Fruit fly (Drosophila melanogaster): ENCODE data around the gene Grx1.

The Grx1 gene

DNA sequence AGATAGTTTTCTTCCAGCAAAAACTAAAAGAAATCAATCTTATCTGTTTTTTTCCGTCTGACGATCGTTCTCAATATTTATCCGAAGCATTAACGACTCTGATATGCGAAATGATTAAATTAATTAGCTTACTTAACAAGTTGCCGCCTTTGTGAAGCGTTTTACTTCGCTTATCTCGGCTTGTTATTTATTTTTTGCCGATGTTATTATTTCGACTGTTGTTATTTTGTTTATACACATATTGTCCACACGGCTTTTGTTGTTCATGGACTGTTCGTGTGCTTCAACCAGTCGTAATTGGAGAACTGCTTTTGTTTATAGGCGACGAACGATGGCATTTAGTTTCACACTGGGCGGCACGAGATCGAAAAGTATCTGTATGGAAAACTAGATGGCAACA lies 35.8 kb upstream of the Grx1 start (continued):
- TF ChIP-seq CG18599 (GFP tag; optimal IDR thresholded peaks at IDR 0.05): peak; percentile 29
- no peak for TF ChIP-seq CG2116 (GFP tag; optimal IDR thresholded peaks at IDR 0.05)
- TF ChIP-seq otp (GFP tag; IDR thresholded peaks at IDR 0.05): no peak
- no peak for TF ChIP-seq Sox102F (GFP tag; optimal IDR thresholded peaks at IDR 0.05)
- peak; percentile 62 for TF ChIP-seq Fer1 (GFP tag; optimal IDR thresholded peaks at IDR 0.05)
- no peak for TF ChIP-seq oc (tag; optimal IDR thresholded peaks at IDR 0.05)
- TF ChIP-seq E2f1 (GFP tag; IDR thresholded peaks at IDR 0.05): no peak
- TF ChIP-seq CG1024 (GFP tag; IDR thresholded peaks at IDR 0.05): no peak
- no peak for TF ChIP-seq nau (GFP tag; optimal IDR thresholded peaks at IDR 0.05)
- TF ChIP-seq CG4617 (GFP tag; optimal IDR thresholded peaks at IDR 0.05; ENCODE audit: borderline replicate concordance): no peak
- TF ChIP-seq CG1603 (tag; optimal IDR thresholded peaks at IDR 0.05): no peak
- peak; percentile 12 for TF ChIP-seq lbe (GFP tag; optimal IDR thresholded peaks at IDR 0.05)
- no peak for TF ChIP-seq tx (GFP tag; optimal IDR thresholded peaks at IDR 0.05)
- no peak for TF ChIP-seq HLH54F (GFP tag; optimal IDR thresholded peaks at IDR 0.05)
- peak; percentile 43 for TF ChIP-seq fd3F (GFP tag; optimal IDR thresholded peaks at IDR 0.05)
- TF ChIP-seq CG12219 (GFP tag; optimal IDR thresholded peaks at IDR 0.05): no peak
- peak; percentile 14 for TF ChIP-seq ATbp (GFP tag; optimal IDR thresholded peaks at IDR 0.05)
- TF ChIP-seq vfl (GFP tag; optimal IDR thresholded peaks at IDR 0.05): no peak
- TF ChIP-seq dati (GFP tag; IDR thresholded peaks at IDR 0.05): no peak
- no peak for TF ChIP-seq dimm (GFP tag; IDR thresholded peaks at IDR 0.05)
- peak; percentile 15 for TF ChIP-seq CG13296 (GFP tag; optimal IDR thresholded peaks at IDR 0.05)
- TF ChIP-seq CkIIα-i1 (GFP tag; IDR thresholded peaks at IDR 0.05): no peak
- peak; percentile 24 for TF ChIP-seq CG10209 (GFP tag; optimal IDR thresholded peaks at IDR 0.05)
- TF ChIP-seq CG7372 (GFP tag; IDR thresholded peaks at IDR 0.05): no peak
- no peak for TF ChIP-seq pros (GFP tag; optimal IDR thresholded peaks at IDR 0.05)
- peak; percentile 18 for TF ChIP-seq CG2678 (tag; optimal IDR thresholded peaks at IDR 0.05)
- TF ChIP-seq Bgb (GFP tag; IDR thresholded peaks at IDR 0.05; ENCODE audit: partially characterized antibody): no peak
- peak; percentile 33 for TF ChIP-seq HHEX (GFP tag; optimal IDR thresholded peaks at IDR 0.05)
- peak; percentile 38 for TF ChIP-seq CG15514 (GFP tag; optimal IDR thresholded peaks at IDR 0.05)
- no peak for TF ChIP-seq CG13894 (tag; optimal IDR thresholded peaks at IDR 0.05)
- no peak for TF ChIP-seq sima (GFP tag; optimal IDR thresholded peaks at IDR 0.05)
- no peak for TF ChIP-seq CG13123 (GFP tag; optimal IDR thresholded peaks at IDR 0.05)
- TF ChIP-seq CG11696 (GFP tag; IDR thresholded peaks at IDR 0.05): no peak
- TF ChIP-seq gem (tag; optimal IDR thresholded peaks at IDR 0.05): peak; percentile 36
- TF ChIP-seq Dad (GFP tag; optimal IDR thresholded peaks at IDR 0.05): no peak
- no peak for TF ChIP-seq Elba2 (GFP tag; optimal IDR thresholded peaks at IDR 0.05)
- no peak for TF ChIP-seq Eip74EF (GFP tag; optimal IDR thresholded peaks at IDR 0.05)
- no peak for TF ChIP-seq CG9876 (GFP tag; optimal IDR thresholded peaks at IDR 0.05)
- TF ChIP-seq CG4424 (GFP tag; optimal IDR thresholded peaks at IDR 0.05): no peak
- TF ChIP-seq CG15269 (tag; optimal IDR thresholded peaks at IDR 0.05): peak; percentile 52
- TF ChIP-seq CG2199 (GFP tag; IDR thresholded peaks at IDR 0.05): 0 out of 3 replicates have a peak, but pooled peaks have one; percentile 49
- TF ChIP-seq Gsc (GFP tag; IDR thresholded peaks at IDR 0.05): no peak
- no peak for TF ChIP-seq CG17361 (GFP tag; IDR thresholded peaks at IDR 0.05)
- TF ChIP-seq CG12071 (GFP tag; optimal IDR thresholded peaks at IDR 0.05): peak; percentile 39
- peak; percentile 45; the same call in 1 of the 3 replicates for TF ChIP-seq so (GFP tag; IDR thresholded peaks at IDR 0.05)
- no peak for TF ChIP-seq CG10565 (GFP tag; optimal IDR thresholded peaks at IDR 0.05)
- TF ChIP-seq CG14667 (GFP tag; IDR thresholded peaks at IDR 0.05): no peak
- no peak for TF ChIP-seq Hr3 (GFP tag; optimal IDR thresholded peaks at IDR 0.05)
- TF ChIP-seq CG4820 (GFP tag; optimal IDR thresholded peaks at IDR 0.05): no peak
- TF ChIP-seq schlank (tag; optimal IDR thresholded peaks at IDR 0.05): peak; percentile 2
- peak; percentile 5 for TF ChIP-seq CG2875 (GFP tag; optimal IDR thresholded peaks at IDR 0.05)
